Worm (Caenorhabditis elegans) whole organism, L1 larva: ENCODE measurements around the gene K12B6.9.

Experiments
- dsc-1 ChIP-seq: sonication (generic microtip); optimal IDR thresholded peaks from 2 replicates; lab custom pipeline; 2016; ENCODE audit warnings: mild to moderate bottlenecking, missing genetic modification characterization, missing compliant biosample characterization
- hlh-17 ChIP-seq: fragments of 200-800 bp; sonication (Bioruptor generic); optimal IDR thresholded peaks from 2 replicates; lab custom pipeline; 2018; ENCODE audit warnings: missing genetic modification characterization, mild to moderate bottlenecking, missing compliant biosample characterization, moderate library complexity, borderline replicate concordance

DNA sequence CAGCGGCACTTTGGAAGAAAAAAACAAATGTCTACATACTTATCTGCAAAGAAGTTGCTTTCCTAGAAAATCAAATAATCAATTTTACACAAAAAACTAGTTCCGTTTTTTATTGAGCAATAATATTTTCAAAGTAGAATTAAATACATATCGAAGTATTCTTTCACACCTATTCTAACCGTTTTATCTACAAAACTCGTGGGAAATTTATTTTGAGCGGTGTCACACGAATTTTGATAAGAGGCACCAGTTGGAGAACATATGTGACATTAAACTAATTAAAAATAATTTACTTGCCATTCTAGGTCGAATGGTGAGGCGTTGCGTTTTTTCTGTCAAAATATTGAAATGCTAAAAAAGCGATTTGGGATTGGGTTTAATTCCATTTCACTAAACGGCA, 23.5 kb downstream of the K12B6.9 start:
- TF ChIP-seq dsc-1 (tag; lab: Kevin White, UChicago) (no peak), hlh-17 (GFP tag; lab: Kevin White, UChicago) (no peak)
